Fruit fly (Drosophila melanogaster) whole organism, prepupa: ENCODE measurements around the gene CG7872.

Source experiments
- CG10631 ChIP-seq: fragments of 200-800 bp; sonication (Bioruptor generic); optimal IDR thresholded peaks from 2 replicates; lab custom pipeline; 2016; ENCODE audit warnings: missing biosample characterization, missing genetic modification characterization
- CG10669 ChIP-seq: fragments of 200-800 bp; sonication (Bioruptor generic); optimal IDR thresholded peaks from 3 replicates; lab custom pipeline; 2018; ENCODE audit warnings: missing biosample characterization, mild to moderate bottlenecking, missing genetic modification characterization, moderate library complexity
- CG11294 ChIP-seq: fragments of 200-800 bp; sonication (Bioruptor generic); IDR thresholded peaks from 2 replicates; pipeline ENCODE4 v1.3.6; 2022; ENCODE audit warnings: missing biosample characterization, missing genetic modification characterization
- CG11902 ChIP-seq: fragments of 200-800 bp; sonication (Bioruptor generic); optimal IDR thresholded peaks from 3 replicates; lab custom pipeline; 2016; ENCODE audit warnings: missing biosample characterization, missing genetic modification characterization
- CG15336 ChIP-seq: fragments of 200-800 bp; sonication (Bioruptor generic); IDR thresholded peaks from 2 replicates; pipeline ENCODE4 v1.3.6; 2022; ENCODE audit warnings: missing biosample characterization, missing genetic modification characterization
- CG16779 ChIP-seq: fragments of 200-800 bp; sonication (Bioruptor generic); optimal IDR thresholded peaks from 3 replicates; lab custom pipeline; 2017; ENCODE audit warnings: missing biosample characterization, mild to moderate bottlenecking, missing genetic modification characterization
- CG3032 ChIP-seq: fragments of 200-800 bp; optimal IDR thresholded peaks from 2 replicates; lab custom pipeline; 2019; ENCODE audit warnings: missing biosample characterization, mild to moderate bottlenecking, missing genetic modification characterization, moderate library complexity
- CG31627 ChIP-seq: fragments of 200-800 bp; sonication (Bioruptor generic); optimal IDR thresholded peaks from 3 replicates; lab custom pipeline; 2016; ENCODE audit warnings: missing biosample characterization, missing genetic modification characterization
- CG32006 ChIP-seq: fragments of 200-800 bp; sonication (Bioruptor generic); optimal IDR thresholded peaks from 3 replicates; lab custom pipeline; 2017; ENCODE audit warnings: missing biosample characterization, mild to moderate bottlenecking, missing genetic modification characterization
- CG34406 ChIP-seq: fragments of 200-800 bp; sonication (Bioruptor generic); optimal IDR thresholded peaks from 3 replicates; lab custom pipeline; 2016; ENCODE audit warnings: missing biosample characterization, missing genetic modification characterization
- CG3919 ChIP-seq: fragments of 200-800 bp; sonication (Bioruptor generic); optimal IDR thresholded peaks from 3 replicates; lab custom pipeline; 2016; ENCODE audit warnings: missing biosample characterization, missing genetic modification characterization
- CG4318 ChIP-seq: fragments of 200-800 bp; sonication (Bioruptor generic); optimal IDR thresholded peaks from 3 replicates; lab custom pipeline; 2017; ENCODE audit warnings: missing biosample characterization, mild to moderate bottlenecking, missing genetic modification characterization
- CG6163 ChIP-seq: fragments of 200-800 bp; sonication (Bioruptor generic); IDR thresholded peaks from 3 replicates; pipeline ENCODE4 v1.3.6; 2022; ENCODE audit warnings: missing biosample characterization, missing genetic modification characterization
- CG6276 ChIP-seq: fragments of 200-800 bp; sonication (Bioruptor generic); optimal IDR thresholded peaks from 2 replicates; lab custom pipeline; 2017; ENCODE audit warnings: missing biosample characterization, mild to moderate bottlenecking, missing genetic modification characterization
- CG6792 ChIP-seq: fragments of 200-800 bp; sonication (Bioruptor generic); optimal IDR thresholded peaks from 3 replicates; lab custom pipeline; 2016; ENCODE audit warnings: missing biosample characterization, missing genetic modification characterization
- CG6808 ChIP-seq: fragments of 200-800 bp; sonication (Bioruptor generic); optimal IDR thresholded peaks from 3 replicates; lab custom pipeline; 2017; ENCODE audit warnings: missing biosample characterization, missing genetic modification characterization, mild to moderate bottlenecking, moderate library complexity, missing genetic modification reagents
- CG6854 ChIP-seq: fragments of 200-800 bp; sonication (Bioruptor generic); optimal IDR thresholded peaks from 2 replicates; lab custom pipeline; 2017; ENCODE audit warnings: missing biosample characterization, mild to moderate bottlenecking, missing genetic modification characterization
- CG8119 ChIP-seq: fragments of 200-800 bp; sonication (Bioruptor generic); IDR thresholded peaks from 3 replicates; pipeline ENCODE4 v1.3.6; 2022; ENCODE audit warnings: missing biosample characterization, missing genetic modification characterization
- CG8319 ChIP-seq: fragments of 200-800 bp; sonication (Bioruptor generic); optimal IDR thresholded peaks from 3 replicates; lab custom pipeline; 2016; ENCODE audit warnings: missing biosample characterization, missing genetic modification characterization
- CG8632 ChIP-seq: fragments of 200-800 bp; sonication (Bioruptor generic); optimal IDR thresholded peaks from 3 replicates; lab custom pipeline; 2016; ENCODE audit warnings: missing biosample characterization, missing genetic modification characterization
- CG9139 ChIP-seq: fragments of 200-800 bp; sonication (Bioruptor generic); optimal IDR thresholded peaks from 3 replicates; lab custom pipeline; 2017; ENCODE audit warnings: missing biosample characterization, mild to moderate bottlenecking, missing genetic modification characterization
- Eip75B ChIP-seq: fragments of 200-800 bp; sonication (Bioruptor generic); optimal IDR thresholded peaks from 3 replicates; lab custom pipeline; 2016; ENCODE audit warnings: missing biosample characterization, missing genetic modification characterization
- Eip78C ChIP-seq: fragments of 200-800 bp; sonication (Bioruptor generic); peaks from one replicate; lab custom pipeline; 2016; ENCODE audit warnings: missing biosample characterization, missing genetic modification characterization
- Eip93F ChIP-seq: fragments of 200-800 bp; sonication (Bioruptor generic); optimal IDR thresholded peaks from 2 replicates; lab custom pipeline; 2016; ENCODE audit warnings: missing biosample characterization, mild to moderate bottlenecking, missing genetic modification characterization
- Ets21C ChIP-seq: fragments of 200-800 bp; sonication (Bioruptor generic); optimal IDR thresholded peaks from 3 replicates; lab custom pipeline; 2016; ENCODE audit warnings: missing biosample characterization, missing genetic modification characterization
- Ets96B ChIP-seq: fragments of 200-800 bp; optimal IDR thresholded peaks from 2 replicates; lab custom pipeline; 2019; ENCODE audit warnings: missing biosample characterization, mild to moderate bottlenecking, missing genetic modification characterization, moderate library complexity
- Gug ChIP-seq: fragments of 200-800 bp; sonication (Bioruptor generic); IDR thresholded peaks from 2 replicates; pipeline ENCODE4 v1.3.6; 2022; ENCODE audit warnings: missing biosample characterization, missing genetic modification characterization
- Hr38 ChIP-seq: sonication (Bioruptor generic); optimal IDR thresholded peaks from 2 replicates; lab custom pipeline; 2016; ENCODE audit warnings: missing biosample characterization, missing genetic modification characterization
- Hr4 ChIP-seq: fragments of 200-800 bp; sonication (Bioruptor generic); optimal IDR thresholded peaks from 3 replicates; lab custom pipeline; 2016; ENCODE audit warnings: missing biosample characterization, missing genetic modification characterization
- Lpt ChIP-seq: fragments of 200-800 bp; sonication (Bioruptor generic); optimal IDR thresholded peaks from 3 replicates; lab custom pipeline; 2016; ENCODE audit warnings: missing biosample characterization, missing genetic modification characterization
- Met ChIP-seq: fragments of 200-800 bp; sonication (Bioruptor generic); optimal IDR thresholded peaks from 3 replicates; lab custom pipeline; 2016; ENCODE audit warnings: missing biosample characterization, missing genetic modification characterization
- OdsH ChIP-seq: fragments of 200-800 bp; sonication (Bioruptor generic); optimal IDR thresholded peaks from 3 replicates; lab custom pipeline; 2016; ENCODE audit warnings: missing biosample characterization, missing genetic modification characterization
- Sox102F ChIP-seq: fragments of 200-800 bp; sonication (Bioruptor generic); optimal IDR thresholded peaks from 2 replicates; lab custom pipeline; 2016; ENCODE audit warnings: missing biosample characterization, mild to moderate bottlenecking, missing genetic modification characterization
- Sox14 ChIP-seq: fragments of 200-800 bp; sonication (Bioruptor generic); optimal IDR thresholded peaks from 3 replicates; lab custom pipeline; 2016; ENCODE audit warnings: missing biosample characterization, missing genetic modification characterization
- Sox15 ChIP-seq: fragments of 200-800 bp; sonication (Bioruptor generic); optimal IDR thresholded peaks from 3 replicates; lab custom pipeline; 2016; ENCODE audit warnings: missing biosample characterization, missing genetic modification characterization
- achi ChIP-seq: fragments of 200-800 bp; sonication (Bioruptor generic); optimal IDR thresholded peaks from 3 replicates; lab custom pipeline; 2016; ENCODE audit warnings: missing biosample characterization, missing genetic modification characterization
- acj6 ChIP-seq: fragments of 200-800 bp; sonication (Bioruptor generic); optimal IDR thresholded peaks from 3 replicates; lab custom pipeline; 2016; ENCODE audit warnings: missing biosample characterization, missing genetic modification characterization
- dac ChIP-seq: fragments of 200-800 bp; sonication (Bioruptor generic); optimal IDR thresholded peaks from 2 replicates; lab custom pipeline; 2017; ENCODE audit warnings: missing biosample characterization, mild to moderate bottlenecking, missing genetic modification characterization
- dsx ChIP-seq: fragments of 200-800 bp; optimal IDR thresholded peaks from 3 replicates; lab custom pipeline; 2019; ENCODE audit warnings: missing biosample characterization, mild to moderate bottlenecking, missing genetic modification characterization, moderate library complexity; ENCODE audit not compliant: poor library complexity, severe bottlenecking
- eg ChIP-seq: fragments of 200-800 bp; sonication (Bioruptor generic); IDR thresholded peaks from 3 replicates; pipeline ENCODE4 v1.3.6; 2022; ENCODE audit warnings: missing biosample characterization, missing genetic modification characterization
- esn ChIP-seq: fragments of 200-800 bp; sonication (Bioruptor generic); optimal IDR thresholded peaks from 2 replicates; lab custom pipeline; 2016; ENCODE audit warnings: missing biosample characterization, mild to moderate bottlenecking, missing genetic modification characterization, moderate library complexity
- fd85E ChIP-seq: fragments of 200-800 bp; sonication (Bioruptor generic); optimal IDR thresholded peaks from 3 replicates; lab custom pipeline; 2016; ENCODE audit warnings: missing biosample characterization, missing genetic modification characterization
- fkh ChIP-seq: fragments of 200-800 bp; sonication (Bioruptor generic); optimal IDR thresholded peaks from 3 replicates; lab custom pipeline; 2017; ENCODE audit warnings: missing biosample characterization, mild to moderate bottlenecking, missing genetic modification characterization, moderate library complexity
- lz ChIP-seq: fragments of 200-800 bp; sonication (Bioruptor generic); optimal IDR thresholded peaks from 3 replicates; lab custom pipeline; 2016; ENCODE audit warnings: missing biosample characterization, missing genetic modification characterization
- net ChIP-seq: fragments of 200-800 bp; sonication (Bioruptor generic); optimal IDR thresholded peaks from 3 replicates; lab custom pipeline; 2016; ENCODE audit warnings: missing biosample characterization, missing genetic modification characterization
- pdm3 ChIP-seq: fragments of 200-800 bp; sonication (Bioruptor generic); optimal IDR thresholded peaks from 3 replicates; lab custom pipeline; 2016; ENCODE audit warnings: missing biosample characterization, missing genetic modification characterization
- salr ChIP-seq, 2 experiments: fragments of 200-800 bp; sonication (Bioruptor generic); optimal IDR thresholded peaks; 3 replicates each; lab custom pipeline; 2016 to 2018; ENCODE audit warnings: missing biosample characterization in 2 of 2, missing genetic modification characterization in 2 of 2, mild to moderate bottlenecking in 1 of 2
- spab ChIP-seq: fragments of 200-800 bp; sonication (Bioruptor generic); optimal IDR thresholded peaks from 2 replicates; lab custom pipeline; 2017; ENCODE audit warnings: missing biosample characterization, mild to moderate bottlenecking, missing genetic modification characterization, missing genetic modification reagents
- ss ChIP-seq, 2 experiments: fragments of 200-800 bp; sonication (Bioruptor generic); optimal IDR thresholded peaks; 2 replicates in 1 of 2; 3 replicates in 1 of 2; lab custom pipeline; 2017 to 2018; ENCODE audit warnings: mild to moderate bottlenecking in 2 of 2, missing biosample characterization in 2 of 2, missing genetic modification characterization in 2 of 2, moderate library complexity in 1 of 2
- topi ChIP-seq: fragments of 200-800 bp; sonication (Bioruptor generic); optimal IDR thresholded peaks from 3 replicates; lab custom pipeline; 2016; ENCODE audit warnings: missing biosample characterization, missing genetic modification characterization
- vri ChIP-seq: fragments of 200-800 bp; sonication (Bioruptor generic); optimal IDR thresholded peaks from 3 replicates; lab custom pipeline; 2016; ENCODE audit warnings: missing biosample characterization, mild to moderate bottlenecking, missing genetic modification characterization

Gene CG7872

DNA sequence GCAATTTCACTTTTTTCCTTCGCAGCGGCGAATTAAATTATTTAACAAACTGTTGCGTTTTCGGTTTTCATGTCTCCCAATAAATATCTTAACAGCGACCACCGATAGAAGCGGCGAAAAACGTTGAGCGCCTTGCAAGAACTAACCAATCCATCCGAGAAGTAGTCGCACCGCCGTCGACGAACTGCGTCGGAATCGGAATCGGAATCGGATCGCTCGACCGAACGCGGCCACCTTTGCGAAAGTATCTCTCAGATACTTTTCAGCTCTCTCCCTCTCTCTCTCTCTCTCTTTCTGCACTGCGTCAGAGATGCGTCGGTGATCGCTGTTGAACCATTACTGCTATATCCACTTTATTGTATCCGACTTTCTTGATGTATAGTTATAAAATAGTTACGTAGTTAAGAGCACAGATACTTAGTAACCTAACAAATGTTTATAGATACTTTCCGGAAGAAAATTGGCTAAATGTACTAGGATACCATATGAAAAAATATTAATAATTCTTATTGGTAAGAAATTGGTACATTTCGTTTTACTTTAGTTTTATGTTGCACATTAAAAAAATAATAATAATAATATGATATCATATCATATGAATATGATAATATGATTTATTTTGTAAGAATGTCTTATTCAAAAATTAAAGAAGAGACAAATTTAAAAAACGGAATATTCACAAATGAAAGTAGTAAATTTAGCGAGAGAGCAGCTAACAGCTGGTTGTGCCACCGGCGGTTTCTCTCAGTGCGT is 15.6 kb downstream of the CG7872 start, which contains the start of gene Chsy:
Chsy (minus strand) TSS at position 58 of the 753 bp plus-strand sequence.
- TF ChIP-seq CG4318 (GFP tag; lab: Kevin White, UChicago) (peak; percentile 0), acj6 (GFP tag; lab: Kevin White, UChicago) (peak; percentile 24), CG6163 (GFP tag; lab: Robert Waterston, UW) (peak; percentile 55), CG8319 (GFP tag; lab: Kevin White, UChicago) (no peak), spab (GFP tag; lab: Kevin White, UChicago) (no peak), Ets21C (no peak), Eip75B (GFP tag; lab: Kevin White, UChicago) (no peak), Lpt (GFP tag; lab: Kevin White, UChicago) (no peak), lz (GFP tag; lab: Kevin White, UChicago) (no peak), CG6854 (GFP tag; lab: Kevin White, UChicago) (no peak), CG8632 (GFP tag; lab: Kevin White, UChicago) (peak; percentile 34), Hr4 (GFP tag; lab: Kevin White, UChicago) (no peak), CG31627 (GFP tag; lab: Kevin White, UChicago) (no peak), CG11902 (GFP tag; lab: Kevin White, UChicago) (no peak), CG34406 (no peak), CG9139 (no peak), CG6808 (peak; percentile 36), Gug (GFP tag; lab: Robert Waterston, UW) (0 out of 2 replicates have a peak, but pooled peaks have one; percentile 11), fkh (GFP tag; lab: Kevin White, UChicago) (no peak), dsx (GFP tag; lab: Kevin White, UChicago) (no peak), CG3032 (tag; lab: Kevin White, UChicago) (no peak), esn (GFP tag; lab: Kevin White, UChicago) (no peak), pdm3 (no peak), topi (GFP tag; lab: Kevin White, UChicago) (no peak), eg (GFP tag; lab: Robert Waterston, UW) (0 out of 3 replicates have a peak, but pooled peaks have one; percentile 23), Sox14 (GFP tag; lab: Kevin White, UChicago) (no peak), Met (GFP tag; lab: Kevin White, UChicago) (no peak), Eip93F (GFP tag; lab: Kevin White, UChicago) (no peak), dac (no peak), CG32006 (GFP tag; lab: Kevin White, UChicago) (peak; percentile 46), CG10669 (GFP tag; lab: Kevin White, UChicago) (no peak), CG16779 (tag; lab: Kevin White, UChicago) (peak; percentile 9), Sox15 (GFP tag; lab: Kevin White, UChicago) (no peak), salr (GFP tag; optimal IDR thresholded peaks at IDR 0.05; lab: Kevin White, UChicago) (peak in 1 of 2 experiments; percentile 36), CG6276 (no peak), Hr38 (no peak), Eip78C (GFP tag; lab: Kevin White, UChicago) (peak; percentile 66), fd85E (GFP tag; lab: Kevin White, UChicago) (no peak), net (GFP tag; lab: Kevin White, UChicago) (no peak), CG3919 (GFP tag; lab: Kevin White, UChicago) (no peak), vri (GFP tag; lab: Kevin White, UChicago) (peak; percentile 40), achi (peak; percentile 17), Sox102F (no peak), CG11294 (GFP tag; lab: Robert Waterston, UW) (no peak), CG6792 (GFP tag; lab: Kevin White, UChicago) (no peak), ss (GFP tag; optimal IDR thresholded peaks at IDR 0.05; lab: Kevin White, UChicago) (no peak), CG8119 (peak; percentile 36; the same call in 1 of the 3 replicates), Ets96B (tag; lab: Kevin White, UChicago) (no peak), OdsH (GFP tag; lab: Kevin White, UChicago) (peak; percentile 6), CG15336 (GFP tag; lab: Robert Waterston, UW) (peak; percentile 7; the same call in 1 of the 2 replicates), CG10631 (GFP tag; lab: Kevin White, UChicago) (peak; percentile 44)
